Worm (Caenorhabditis elegans) whole organism, L1 larva: ENCODE results near the gene C18E9.9.

ENCODE experiments used
- Y116A8C.19 ChIP-seq: sonication (generic microtip); optimal IDR thresholded peaks from 2 replicates; lab custom pipeline; 2016; ENCODE audit warnings: missing compliant biosample characterization, missing genetic modification characterization, borderline replicate concordance
- aha-1 ChIP-seq: fragments of 150-350 bp; optimal IDR thresholded peaks from 2 replicates; lab custom pipeline; 2014; ENCODE audit warnings: missing biosample characterization, missing genetic modification characterization
- fkh-10 ChIP-seq: sonication (generic microtip); optimal IDR thresholded peaks from 2 replicates; lab custom pipeline; 2017; ENCODE audit warnings: missing biosample characterization, missing genetic modification reagents, missing genetic modification characterization
- lin-13 ChIP-seq: fragments of 150-350 bp; optimal IDR thresholded peaks from 2 replicates; lab custom pipeline; 2014; ENCODE audit warnings: missing biosample characterization, missing genetic modification reagents, missing genetic modification characterization
- lin-35 ChIP-seq, 2 experiments: fragments of 150-350 bp; optimal IDR thresholded peaks; 2 replicates each; lab custom pipeline; 2014; ENCODE audit warnings: missing biosample characterization in 2 of 2, missing genetic modification characterization in 2 of 2, missing genetic modification reagents in 2 of 2
- lin-39 ChIP-seq: fragments of 150-350 bp; optimal IDR thresholded peaks from 2 replicates; lab custom pipeline; 2014; ENCODE audit warnings: missing biosample characterization, missing genetic modification reagents, missing genetic modification characterization
- nhr-11 ChIP-seq: fragments of 150-350 bp; optimal IDR thresholded peaks from 2 replicates; lab custom pipeline; 2014; ENCODE audit warnings: missing biosample characterization, missing genetic modification characterization
- nhr-28 ChIP-seq: fragments of 150-350 bp; optimal IDR thresholded peaks from 2 replicates; lab custom pipeline; 2014; ENCODE audit warnings: missing biosample characterization, missing genetic modification characterization
- nhr-76 ChIP-seq: sonication (generic microtip); optimal IDR thresholded peaks from 2 replicates; lab custom pipeline; 2017; ENCODE audit warnings: missing biosample characterization, missing genetic modification characterization
- nhr-77 ChIP-seq: fragments of 150-350 bp; optimal IDR thresholded peaks from 2 replicates; lab custom pipeline; 2014; ENCODE audit warnings: missing biosample characterization, missing genetic modification characterization
- pag-3 ChIP-seq: sonication (generic microtip); optimal IDR thresholded peaks from 2 replicates; lab custom pipeline; 2017; ENCODE audit warnings: missing genetic modification characterization, mild to moderate bottlenecking, missing compliant biosample characterization, antibody characterized with exemption, borderline replicate concordance; ENCODE audit not compliant: insufficient read depth
- ztf-11 ChIP-seq, 2 experiments: sonication (generic microtip); optimal IDR thresholded peaks; 2 replicates each; lab custom pipeline; 2016 to 2017; ENCODE audit warnings: missing genetic modification characterization in 2 of 2, missing biosample characterization in 1 of 2, missing compliant biosample characterization in 1 of 2

- TF ChIP-seq Y116A8C.19 (tag; lab: Kevin White, UChicago), result no peak
- no peak for TF ChIP-seq lin-35 (GFP tag; optimal IDR thresholded peaks at IDR 0.05; lab: Kevin White, UChicago)
- TF ChIP-seq fkh-10 (GFP tag; lab: Kevin White, UChicago), result no peak
- no peak for TF ChIP-seq nhr-77 (tag; lab: Kevin White, UChicago)
- TF ChIP-seq pag-3 (tag; lab: Kevin White, UChicago), result no peak
- no peak for TF ChIP-seq nhr-76
- no peak for TF ChIP-seq lin-39 (tag; lab: Kevin White, UChicago)
- TF ChIP-seq aha-1, result no peak
- TF ChIP-seq lin-13 (GFP tag; lab: Kevin White, UChicago), result no peak
- no peak for TF ChIP-seq ztf-11 (tag; optimal IDR thresholded peaks at IDR 0.05; lab: Kevin White, UChicago)
- no peak for TF ChIP-seq nhr-28 (tag; lab: Kevin White, UChicago)
- TF ChIP-seq nhr-11 (tag; lab: Kevin White, UChicago), result no peak
Measured at ce11 chrII:9029218-9029672, 39.9 kb upstream of the C18E9.9 start, which contains the start of gene F37B12.1.
